Fruit fly (Drosophila melanogaster) whole organism, prepupa: ENCODE measurements around the gene Axn.

ENCODE experiments used
- Blimp-1 ChIP-seq: fragments of 200-800 bp; sonication (Bioruptor generic); optimal IDR thresholded peaks from 3 replicates; lab custom pipeline; 2017; ENCODE audit warnings: missing biosample characterization, missing genetic modification characterization, mild to moderate bottlenecking, moderate library complexity, missing genetic modification reagents
- CG10631 ChIP-seq: fragments of 200-800 bp; sonication (Bioruptor generic); optimal IDR thresholded peaks from 2 replicates; lab custom pipeline; 2016; ENCODE audit warnings: missing biosample characterization, missing genetic modification characterization
- CG10669 ChIP-seq: fragments of 200-800 bp; sonication (Bioruptor generic); optimal IDR thresholded peaks from 3 replicates; lab custom pipeline; 2018; ENCODE audit warnings: missing biosample characterization, mild to moderate bottlenecking, missing genetic modification characterization, moderate library complexity
- CG11294 ChIP-seq: fragments of 200-800 bp; sonication (Bioruptor generic); IDR thresholded peaks from 2 replicates; pipeline ENCODE4 v1.3.6; 2022; ENCODE audit warnings: missing biosample characterization, missing genetic modification characterization
- CG11762 ChIP-seq: fragments of 200-800 bp; sonication (Bioruptor generic); optimal IDR thresholded peaks from 3 replicates; lab custom pipeline; 2016; ENCODE audit warnings: missing biosample characterization, missing genetic modification characterization; ENCODE audit not compliant: insufficient read depth
- CG15336 ChIP-seq: fragments of 200-800 bp; sonication (Bioruptor generic); IDR thresholded peaks from 2 replicates; pipeline ENCODE4 v1.3.6; 2022; ENCODE audit warnings: missing biosample characterization, missing genetic modification characterization
- CG1621 ChIP-seq: fragments of 200-800 bp; sonication (Bioruptor generic); optimal IDR thresholded peaks from 3 replicates; lab custom pipeline; 2018; ENCODE audit warnings: missing biosample characterization, mild to moderate bottlenecking, missing genetic modification characterization
- CG16779 ChIP-seq: fragments of 200-800 bp; sonication (Bioruptor generic); optimal IDR thresholded peaks from 3 replicates; lab custom pipeline; 2017; ENCODE audit warnings: missing biosample characterization, mild to moderate bottlenecking, missing genetic modification characterization
- CG31627 ChIP-seq: fragments of 200-800 bp; sonication (Bioruptor generic); optimal IDR thresholded peaks from 3 replicates; lab custom pipeline; 2016; ENCODE audit warnings: missing biosample characterization, missing genetic modification characterization
- CG34406 ChIP-seq: fragments of 200-800 bp; sonication (Bioruptor generic); optimal IDR thresholded peaks from 3 replicates; lab custom pipeline; 2016; ENCODE audit warnings: missing biosample characterization, missing genetic modification characterization
- CG3919 ChIP-seq: fragments of 200-800 bp; sonication (Bioruptor generic); optimal IDR thresholded peaks from 3 replicates; lab custom pipeline; 2016; ENCODE audit warnings: missing biosample characterization, missing genetic modification characterization
- CG6276 ChIP-seq: fragments of 200-800 bp; sonication (Bioruptor generic); optimal IDR thresholded peaks from 2 replicates; lab custom pipeline; 2017; ENCODE audit warnings: missing biosample characterization, mild to moderate bottlenecking, missing genetic modification characterization
- CG6808 ChIP-seq: fragments of 200-800 bp; sonication (Bioruptor generic); optimal IDR thresholded peaks from 3 replicates; lab custom pipeline; 2017; ENCODE audit warnings: missing biosample characterization, missing genetic modification characterization, mild to moderate bottlenecking, moderate library complexity, missing genetic modification reagents
- CG8119 ChIP-seq: fragments of 200-800 bp; sonication (Bioruptor generic); IDR thresholded peaks from 3 replicates; pipeline ENCODE4 v1.3.6; 2022; ENCODE audit warnings: missing biosample characterization, missing genetic modification characterization
- CG8319 ChIP-seq: fragments of 200-800 bp; sonication (Bioruptor generic); optimal IDR thresholded peaks from 3 replicates; lab custom pipeline; 2016; ENCODE audit warnings: missing biosample characterization, missing genetic modification characterization
- CG8632 ChIP-seq: fragments of 200-800 bp; sonication (Bioruptor generic); optimal IDR thresholded peaks from 3 replicates; lab custom pipeline; 2016; ENCODE audit warnings: missing biosample characterization, missing genetic modification characterization
- CG9139 ChIP-seq: fragments of 200-800 bp; sonication (Bioruptor generic); optimal IDR thresholded peaks from 3 replicates; lab custom pipeline; 2017; ENCODE audit warnings: missing biosample characterization, mild to moderate bottlenecking, missing genetic modification characterization
- Eip75B ChIP-seq: fragments of 200-800 bp; sonication (Bioruptor generic); optimal IDR thresholded peaks from 3 replicates; lab custom pipeline; 2016; ENCODE audit warnings: missing biosample characterization, missing genetic modification characterization
- Eip78C ChIP-seq: fragments of 200-800 bp; sonication (Bioruptor generic); peaks from one replicate; lab custom pipeline; 2016; ENCODE audit warnings: missing biosample characterization, missing genetic modification characterization
- Eip93F ChIP-seq: fragments of 200-800 bp; sonication (Bioruptor generic); optimal IDR thresholded peaks from 2 replicates; lab custom pipeline; 2016; ENCODE audit warnings: missing biosample characterization, mild to moderate bottlenecking, missing genetic modification characterization
- Ets21C ChIP-seq: fragments of 200-800 bp; sonication (Bioruptor generic); optimal IDR thresholded peaks from 3 replicates; lab custom pipeline; 2016; ENCODE audit warnings: missing biosample characterization, missing genetic modification characterization
- Ets96B ChIP-seq: fragments of 200-800 bp; optimal IDR thresholded peaks from 2 replicates; lab custom pipeline; 2019; ENCODE audit warnings: missing biosample characterization, mild to moderate bottlenecking, missing genetic modification characterization, moderate library complexity
- Gug ChIP-seq: fragments of 200-800 bp; sonication (Bioruptor generic); IDR thresholded peaks from 2 replicates; pipeline ENCODE4 v1.3.6; 2022; ENCODE audit warnings: missing biosample characterization, missing genetic modification characterization
- Hr38 ChIP-seq: sonication (Bioruptor generic); optimal IDR thresholded peaks from 2 replicates; lab custom pipeline; 2016; ENCODE audit warnings: missing biosample characterization, missing genetic modification characterization
- Hr39 ChIP-seq: fragments of 200-800 bp; sonication (Bioruptor generic); optimal IDR thresholded peaks from 2 replicates; lab custom pipeline; 2016; ENCODE audit warnings: missing biosample characterization, missing genetic modification characterization
- Lpt ChIP-seq: fragments of 200-800 bp; sonication (Bioruptor generic); optimal IDR thresholded peaks from 3 replicates; lab custom pipeline; 2016; ENCODE audit warnings: missing biosample characterization, missing genetic modification characterization
- Met ChIP-seq: fragments of 200-800 bp; sonication (Bioruptor generic); optimal IDR thresholded peaks from 3 replicates; lab custom pipeline; 2016; ENCODE audit warnings: missing biosample characterization, missing genetic modification characterization
- OdsH ChIP-seq: fragments of 200-800 bp; sonication (Bioruptor generic); optimal IDR thresholded peaks from 3 replicates; lab custom pipeline; 2016; ENCODE audit warnings: missing biosample characterization, missing genetic modification characterization
- Smox ChIP-seq: fragments of 200-800 bp; sonication (Bioruptor generic); optimal IDR thresholded peaks from 3 replicates; lab custom pipeline; 2016; ENCODE audit warnings: missing biosample characterization, missing genetic modification characterization
- Sox102F ChIP-seq: fragments of 200-800 bp; sonication (Bioruptor generic); optimal IDR thresholded peaks from 2 replicates; lab custom pipeline; 2016; ENCODE audit warnings: missing biosample characterization, mild to moderate bottlenecking, missing genetic modification characterization
- Sox14 ChIP-seq: fragments of 200-800 bp; sonication (Bioruptor generic); optimal IDR thresholded peaks from 3 replicates; lab custom pipeline; 2016; ENCODE audit warnings: missing biosample characterization, missing genetic modification characterization
- achi ChIP-seq: fragments of 200-800 bp; sonication (Bioruptor generic); optimal IDR thresholded peaks from 3 replicates; lab custom pipeline; 2016; ENCODE audit warnings: missing biosample characterization, missing genetic modification characterization
- acj6 ChIP-seq: fragments of 200-800 bp; sonication (Bioruptor generic); optimal IDR thresholded peaks from 3 replicates; lab custom pipeline; 2016; ENCODE audit warnings: missing biosample characterization, missing genetic modification characterization
- cyc ChIP-seq: fragments of 200-800 bp; sonication (Bioruptor generic); optimal IDR thresholded peaks from 3 replicates; lab custom pipeline; 2016; ENCODE audit warnings: missing biosample characterization, missing genetic modification characterization
- dac ChIP-seq: fragments of 200-800 bp; sonication (Bioruptor generic); optimal IDR thresholded peaks from 2 replicates; lab custom pipeline; 2017; ENCODE audit warnings: missing biosample characterization, mild to moderate bottlenecking, missing genetic modification characterization
- dsx ChIP-seq: fragments of 200-800 bp; optimal IDR thresholded peaks from 3 replicates; lab custom pipeline; 2019; ENCODE audit warnings: missing biosample characterization, mild to moderate bottlenecking, missing genetic modification characterization, moderate library complexity; ENCODE audit not compliant: poor library complexity, severe bottlenecking
- eg ChIP-seq: fragments of 200-800 bp; sonication (Bioruptor generic); IDR thresholded peaks from 3 replicates; pipeline ENCODE4 v1.3.6; 2022; ENCODE audit warnings: missing biosample characterization, missing genetic modification characterization
- esn ChIP-seq: fragments of 200-800 bp; sonication (Bioruptor generic); optimal IDR thresholded peaks from 2 replicates; lab custom pipeline; 2016; ENCODE audit warnings: missing biosample characterization, mild to moderate bottlenecking, missing genetic modification characterization, moderate library complexity
- fd85E ChIP-seq: fragments of 200-800 bp; sonication (Bioruptor generic); optimal IDR thresholded peaks from 3 replicates; lab custom pipeline; 2016; ENCODE audit warnings: missing biosample characterization, missing genetic modification characterization
- fkh ChIP-seq: fragments of 200-800 bp; sonication (Bioruptor generic); optimal IDR thresholded peaks from 3 replicates; lab custom pipeline; 2017; ENCODE audit warnings: missing biosample characterization, mild to moderate bottlenecking, missing genetic modification characterization, moderate library complexity
- lz ChIP-seq: fragments of 200-800 bp; sonication (Bioruptor generic); optimal IDR thresholded peaks from 3 replicates; lab custom pipeline; 2016; ENCODE audit warnings: missing biosample characterization, missing genetic modification characterization
- net ChIP-seq: fragments of 200-800 bp; sonication (Bioruptor generic); optimal IDR thresholded peaks from 3 replicates; lab custom pipeline; 2016; ENCODE audit warnings: missing biosample characterization, missing genetic modification characterization
- pdm3 ChIP-seq: fragments of 200-800 bp; sonication (Bioruptor generic); optimal IDR thresholded peaks from 3 replicates; lab custom pipeline; 2016; ENCODE audit warnings: missing biosample characterization, missing genetic modification characterization
- salr ChIP-seq, 2 experiments: fragments of 200-800 bp; sonication (Bioruptor generic); optimal IDR thresholded peaks; 3 replicates each; lab custom pipeline; 2016 to 2018; ENCODE audit warnings: missing biosample characterization in 2 of 2, missing genetic modification characterization in 2 of 2, mild to moderate bottlenecking in 1 of 2
- spab ChIP-seq: fragments of 200-800 bp; sonication (Bioruptor generic); optimal IDR thresholded peaks from 2 replicates; lab custom pipeline; 2017; ENCODE audit warnings: missing biosample characterization, mild to moderate bottlenecking, missing genetic modification characterization, missing genetic modification reagents
- ss ChIP-seq, 2 experiments: fragments of 200-800 bp; sonication (Bioruptor generic); optimal IDR thresholded peaks; 2 replicates in 1 of 2; 3 replicates in 1 of 2; lab custom pipeline; 2017 to 2018; ENCODE audit warnings: mild to moderate bottlenecking in 2 of 2, missing biosample characterization in 2 of 2, missing genetic modification characterization in 2 of 2, moderate library complexity in 1 of 2
- svp ChIP-seq: fragments of 200-800 bp; sonication (Bioruptor generic); peaks from one replicate; lab custom pipeline; 2016; ENCODE audit warnings: missing biosample characterization, missing genetic modification characterization
- topi ChIP-seq: fragments of 200-800 bp; sonication (Bioruptor generic); optimal IDR thresholded peaks from 3 replicates; lab custom pipeline; 2016; ENCODE audit warnings: missing biosample characterization, missing genetic modification characterization
- vri ChIP-seq: fragments of 200-800 bp; sonication (Bioruptor generic); optimal IDR thresholded peaks from 3 replicates; lab custom pipeline; 2016; ENCODE audit warnings: missing biosample characterization, mild to moderate bottlenecking, missing genetic modification characterization

Gene Axn

dm6 chr3R:30022452-30023028 is at the start of gene Axn, which contains the start of gene RpS28a:
Gene Axn, plus strand, starts transcription at chr3R:30022842.
Gene RpS28a, minus strand, starts transcription at chr3R:30022648.
- TF ChIP-seq CG8319 (GFP tag; lab: Kevin White, UChicago): peak; percentile 100
- no peak for TF ChIP-seq Blimp-1 (GFP tag; lab: Kevin White, UChicago)
- TF ChIP-seq cyc (GFP tag; lab: Kevin White, UChicago): peak; percentile 1
- no peak for TF ChIP-seq fd85E
- no peak for TF ChIP-seq Sox14
- TF ChIP-seq CG31627: peak; percentile 6
- no peak for TF ChIP-seq dsx (GFP tag; lab: Kevin White, UChicago)
- TF ChIP-seq Hr39 (GFP tag; lab: Kevin White, UChicago): peak; percentile 9
- peak; percentile 96 for TF ChIP-seq svp (GFP tag; lab: Kevin White, UChicago)

dm6 chr3R:29978595-29978994 is 44.0 kb upstream of the Axn start:
- no peak for TF ChIP-seq lz (GFP tag; lab: Kevin White, UChicago)
- no peak for TF ChIP-seq fkh (GFP tag; lab: Kevin White, UChicago)
- peak; percentile 1 for TF ChIP-seq CG10631 (GFP tag; lab: Kevin White, UChicago)
- TF ChIP-seq Sox102F (GFP tag; lab: Kevin White, UChicago): peak; percentile 22
- peak; percentile 8 for TF ChIP-seq CG3919 (GFP tag; lab: Kevin White, UChicago)
- no peak for TF ChIP-seq CG6808 (GFP tag; lab: Kevin White, UChicago)
- TF ChIP-seq ss (GFP tag; optimal IDR thresholded peaks at IDR 0.05; lab: Kevin White, UChicago): no peak
- TF ChIP-seq CG16779 (tag; lab: Kevin White, UChicago): no peak
- TF ChIP-seq Hr39 (GFP tag; lab: Kevin White, UChicago): peak; percentile 31
- TF ChIP-seq CG31627: peak; percentile 17
- TF ChIP-seq Eip93F: no peak
- peak; percentile 30 for TF ChIP-seq Ets96B (tag; lab: Kevin White, UChicago)
- TF ChIP-seq CG15336 (GFP tag; lab: Robert Waterston, UW): no peak
- no peak for TF ChIP-seq Sox14
- TF ChIP-seq dac (GFP tag; lab: Kevin White, UChicago): no peak
- no peak for TF ChIP-seq esn
- no peak for TF ChIP-seq dsx (GFP tag; lab: Kevin White, UChicago)
- peak; percentile 9 for TF ChIP-seq Met
- TF ChIP-seq Eip75B (GFP tag; lab: Kevin White, UChicago): peak; percentile 1
- peak; percentile 69 for TF ChIP-seq Eip78C (GFP tag; lab: Kevin White, UChicago)
- no peak for TF ChIP-seq CG1621
- TF ChIP-seq OdsH (GFP tag; lab: Kevin White, UChicago): peak; percentile 20
- peak; percentile 20 for TF ChIP-seq topi (GFP tag; lab: Kevin White, UChicago)
- no peak for TF ChIP-seq Lpt (GFP tag; lab: Kevin White, UChicago)
- no peak for TF ChIP-seq vri (GFP tag; lab: Kevin White, UChicago)
- TF ChIP-seq eg: no peak
- no peak for TF ChIP-seq CG9139 (GFP tag; lab: Kevin White, UChicago)
- no peak for TF ChIP-seq achi (GFP tag; lab: Kevin White, UChicago)
- no peak for TF ChIP-seq spab (GFP tag; lab: Kevin White, UChicago)
- no peak for TF ChIP-seq CG6276 (GFP tag; lab: Kevin White, UChicago)
- peak; percentile 27 for TF ChIP-seq CG10669 (GFP tag; lab: Kevin White, UChicago)
- no peak for TF ChIP-seq CG8119 (GFP tag; lab: Robert Waterston, UW)
- no peak for TF ChIP-seq CG11294 (GFP tag; lab: Robert Waterston, UW)
- peak; percentile 0 for TF ChIP-seq CG34406
- TF ChIP-seq Ets21C (GFP tag; lab: Kevin White, UChicago): no peak
- TF ChIP-seq fd85E: no peak
- no peak for TF ChIP-seq CG11762
- peak; percentile 26 for TF ChIP-seq acj6
- peak; percentile 16 for TF ChIP-seq cyc (GFP tag; lab: Kevin White, UChicago)
- TF ChIP-seq Smox (GFP tag; lab: Kevin White, UChicago): no peak
- no peak for TF ChIP-seq Hr38 (GFP tag; lab: Kevin White, UChicago)
- TF ChIP-seq Gug (GFP tag; lab: Robert Waterston, UW): no peak
- no peak for TF ChIP-seq net
- TF ChIP-seq pdm3 (GFP tag; lab: Kevin White, UChicago): peak; percentile 14
- TF ChIP-seq salr (GFP tag; optimal IDR thresholded peaks at IDR 0.05; lab: Kevin White, UChicago): no peak
- peak; percentile 71 for TF ChIP-seq svp (GFP tag; lab: Kevin White, UChicago)
- no peak for TF ChIP-seq CG8632
